Worm (Caenorhabditis elegans) whole organism, L1 larva: ENCODE data around the gene sre-26.

ENCODE experiments used
- egl-27 ChIP-seq, 2 experiments: fragments of 150-350 bp in 1 of 2; sonication (generic microtip); optimal IDR thresholded peaks; 3 replicates each; lab custom pipeline; 2017 to 2018; ENCODE audit warnings: missing biosample characterization in 2 of 2, missing genetic modification characterization in 2 of 2, missing genetic modification reagents in 2 of 2
- nhr-28 ChIP-seq: fragments of 150-350 bp; optimal IDR thresholded peaks from 2 replicates; lab custom pipeline; 2014; ENCODE audit warnings: missing biosample characterization, missing genetic modification characterization
- nhr-47 ChIP-seq: sonication (generic microtip); optimal IDR thresholded peaks from 2 replicates; lab custom pipeline; 2016; ENCODE audit warnings: mild to moderate bottlenecking, missing genetic modification characterization, moderate library complexity, missing compliant biosample characterization
- tlp-1 ChIP-seq: fragments of 150-350 bp; optimal IDR thresholded peaks from 2 replicates; lab custom pipeline; 2014; ENCODE audit warnings: missing biosample characterization, missing genetic modification characterization

DNA sequence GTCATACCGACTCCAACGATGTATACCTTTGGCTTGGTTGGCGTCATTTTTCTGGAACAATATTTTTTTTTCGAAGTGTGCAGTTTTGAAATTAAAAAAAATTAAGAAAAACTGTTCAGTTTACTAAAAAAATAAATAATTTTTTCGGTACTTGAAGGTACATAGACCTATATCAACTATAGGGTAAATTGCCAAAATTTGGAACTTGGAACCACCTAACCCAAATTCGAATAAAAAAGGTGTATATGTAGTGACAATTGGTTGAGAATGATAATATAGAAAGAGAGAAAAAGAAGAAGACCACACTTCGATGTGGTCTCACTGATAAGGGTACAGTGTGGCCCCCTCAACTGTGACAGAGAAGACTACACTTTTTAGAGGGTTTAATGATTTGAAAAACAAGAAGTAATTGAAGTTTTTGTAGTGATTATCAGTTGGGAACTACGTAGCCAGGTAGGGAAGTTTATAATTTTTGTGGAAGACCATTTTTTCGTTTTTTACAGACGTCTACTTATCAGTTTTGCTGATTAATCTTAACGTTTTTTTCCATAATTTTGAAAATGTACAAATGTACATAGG lies 5.3 kb upstream of the sre-26 start, which contains the start of gene daf-22:
- TF ChIP-seq nhr-47 (tag; lab: Kevin White, UChicago) (no peak), egl-27 (tag; optimal IDR thresholded peaks at IDR 0.05; lab: Kevin White, UChicago) (no peak), tlp-1 (tag; lab: Kevin White, UChicago) (no peak), nhr-28 (no peak)
